ENCODE assay signal across 1 fruit fly cellular context in the genomic region with DNA sequence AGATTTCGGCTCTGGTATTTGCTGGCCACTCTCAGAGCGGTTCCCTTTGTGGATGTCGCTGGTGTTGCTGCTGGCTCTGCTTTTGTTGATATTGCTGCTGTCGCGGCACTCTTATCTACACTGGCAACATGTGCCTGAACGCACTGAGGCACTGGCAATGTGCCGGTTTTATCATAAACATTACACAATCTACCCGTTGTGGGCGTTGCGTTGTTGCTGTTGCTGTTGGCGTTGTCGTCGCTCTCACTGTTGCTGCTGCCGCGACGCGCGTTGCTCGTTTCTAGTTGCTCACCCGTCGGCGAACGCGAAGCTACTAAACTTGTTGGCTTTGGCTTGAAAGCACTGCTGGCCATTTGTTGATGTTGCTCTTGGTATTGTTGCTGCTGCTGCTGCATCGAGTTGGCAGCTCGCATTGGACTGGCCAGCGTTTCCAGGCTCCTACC.
A peak's percentile ranks its signal among the peaks of the same experiment; 100 is the strongest.
TF ChIP-seq lines count a peak whose summit lies in the region.

No protein-coding gene starts in this region.

TF ChIP-seq in whole organism, embryonic, 481 proteins besides CTCF, POLR2A, EP300 and RAD21 (continued from another document and continues in another):
- TF ChIP-seq dpn (GFP tag; optimal IDR thresholded peaks at IDR 0.05; lab: Kevin White, UChicago) = no peak
- no peak for TF ChIP-seq CG33213 (GFP tag; optimal IDR thresholded peaks at IDR 0.05; lab: Kevin White, UChicago)
- no peak for TF ChIP-seq phol (tag; optimal IDR thresholded peaks at IDR 0.05; lab: Kevin White, UChicago)
- no peak for TF ChIP-seq ind (GFP tag; optimal IDR thresholded peaks at IDR 0.05; lab: Kevin White, UChicago)
- no peak for TF ChIP-seq Drgx (GFP tag; IDR thresholded peaks at IDR 0.05; lab: Robert Waterston, UW)
- TF ChIP-seq Awh (GFP tag; IDR thresholded peaks at IDR 0.05; lab: Robert Waterston, UW) = peak; percentile 56; the same call in 1 of the 2 replicates
- TF ChIP-seq MBD-R2 (GFP tag; IDR thresholded peaks at IDR 0.05; lab: Robert Waterston, UW) = no peak
- no peak for TF ChIP-seq Gsc (GFP tag; IDR thresholded peaks at IDR 0.05; lab: Robert Waterston, UW)
- no peak for TF ChIP-seq mam (GFP tag; optimal IDR thresholded peaks at IDR 0.05; lab: Kevin White, UChicago)
- TF ChIP-seq fru (optimal IDR thresholded peaks at IDR 0.05; lab: Kevin White, UChicago) = no peak
- no peak for TF ChIP-seq Vsx1 (GFP tag; optimal IDR thresholded peaks at IDR 0.05; lab: Kevin White, UChicago)
- no peak for TF ChIP-seq CG1024 (GFP tag; IDR thresholded peaks at IDR 0.05; lab: Robert Waterston, UW)
- peak; percentile 16 for TF ChIP-seq CG15514 (GFP tag; optimal IDR thresholded peaks at IDR 0.05; lab: Kevin White, UChicago)
- TF ChIP-seq trem (tag; optimal IDR thresholded peaks at IDR 0.05; lab: Kevin White, UChicago) = peak; percentile 86
- no peak for TF ChIP-seq CrebB (tag; optimal IDR thresholded peaks at IDR 0.05; lab: Kevin White, UChicago)
- peak; percentile 61 for TF ChIP-seq CG13287 (GFP tag; IDR thresholded peaks at IDR 0.05; lab: Robert Waterston, UW; ENCODE audit: partially characterized antibody)
- no peak for TF ChIP-seq Sox102F (GFP tag; optimal IDR thresholded peaks at IDR 0.05; lab: Kevin White, UChicago)
- peak; percentile 73 for TF ChIP-seq Med (GFP tag; lab: Kevin White, UChicago)
- TF ChIP-seq eve (GFP tag; optimal IDR thresholded peaks at IDR 0.05; lab: Kevin White, UChicago) = no peak
- no peak for TF ChIP-seq C15 (GFP tag; IDR thresholded peaks at IDR 0.05; lab: Robert Waterston, UW)
- no peak for TF ChIP-seq CG9797 (GFP tag; optimal IDR thresholded peaks at IDR 0.05; lab: Kevin White, UChicago)
- no peak for TF ChIP-seq CG11560 (tag; IDR thresholded peaks at IDR 0.05; lab: Robert Waterston, UW)
- TF ChIP-seq Mad (GFP tag; optimal IDR thresholded peaks at IDR 0.05; lab: Kevin White, UChicago) = no peak
- TF ChIP-seq sisA (GFP tag; IDR thresholded peaks at IDR 0.05; lab: Robert Waterston, UW) = no peak
- TF ChIP-seq Gug (GFP tag; IDR thresholded peaks at IDR 0.05; lab: Robert Waterston, UW) = 0 out of 4 replicates have a peak, but pooled peaks have one; percentile 9
- no peak for TF ChIP-seq H15 (GFP tag; IDR thresholded peaks at IDR 0.05; lab: Robert Waterston, UW)
- no peak for TF ChIP-seq CG11093 (GFP tag; IDR thresholded peaks at IDR 0.05; lab: Robert Waterston, UW)
- TF ChIP-seq fd96Cb (tag; optimal IDR thresholded peaks at IDR 0.05; lab: Kevin White, UChicago) = no peak
- no peak for TF ChIP-seq Kr (GFP tag; optimal IDR thresholded peaks at IDR 0.05; lab: Kevin White, UChicago)
- TF ChIP-seq bab2 (GFP tag; optimal IDR thresholded peaks at IDR 0.05; lab: Kevin White, UChicago) = no peak
- no peak for TF ChIP-seq vfl (GFP tag; optimal IDR thresholded peaks at IDR 0.05; lab: Kevin White, UChicago)
- no peak for TF ChIP-seq Atf6 (GFP tag; IDR thresholded peaks at IDR 0.05; lab: Robert Waterston, UW)
- TF ChIP-seq otp (GFP tag; IDR thresholded peaks at IDR 0.05; lab: Robert Waterston, UW) = no peak
- TF ChIP-seq wdn (GFP tag; IDR thresholded peaks at IDR 0.05; lab: Robert Waterston, UW) = no peak
- TF ChIP-seq sc (optimal IDR thresholded peaks at IDR 0.05; lab: Kevin White, UChicago) = no peak
- no peak for TF ChIP-seq sc (GFP tag; optimal IDR thresholded peaks at IDR 0.05; lab: Kevin White, UChicago)
- no peak for TF ChIP-seq Ets65A (GFP tag; lab: Kevin White, UChicago)
- TF ChIP-seq CG7928 (GFP tag; optimal IDR thresholded peaks at IDR 0.05; lab: Kevin White, UChicago) = no peak
- no peak for TF ChIP-seq bcd (GFP tag; optimal IDR thresholded peaks at IDR 0.05; lab: Kevin White, UChicago)
- no peak for TF ChIP-seq NK7.1 (GFP tag; optimal IDR thresholded peaks at IDR 0.05; lab: Kevin White, UChicago)
- no peak for TF ChIP-seq ham (GFP tag; IDR thresholded peaks at IDR 0.05; lab: Robert Waterston, UW)
- no peak for TF ChIP-seq Ssrp (tag; optimal IDR thresholded peaks at IDR 0.05; lab: Kevin White, UChicago)
- TF ChIP-seq da (GFP tag; optimal IDR thresholded peaks at IDR 0.05; lab: Kevin White, UChicago) = no peak
- TF ChIP-seq CG7963 (GFP tag; IDR thresholded peaks at IDR 0.05; lab: Robert Waterston, UW; ENCODE audit: partially characterized antibody) = no peak
- TF ChIP-seq fu2 (GFP tag; optimal IDR thresholded peaks at IDR 0.05; lab: Kevin White, UChicago) = no peak
- TF ChIP-seq lola (GFP tag; optimal IDR thresholded peaks at IDR 0.05; lab: Kevin White, UChicago) = no peak
- no peak for TF ChIP-seq run (tag; optimal IDR thresholded peaks at IDR 0.05; lab: Kevin White, UChicago)
- peak; percentile 61 for TF ChIP-seq CG34376 (GFP tag; optimal IDR thresholded peaks at IDR 0.05; lab: Kevin White, UChicago)
- no peak for TF ChIP-seq tll (GFP tag; optimal IDR thresholded peaks at IDR 0.05; lab: Kevin White, UChicago)
- no peak; the same call in 2 of the 3 replicates for TF ChIP-seq CG11695 (GFP tag; IDR thresholded peaks at IDR 0.05; lab: Robert Waterston, UW)
- TF ChIP-seq CG14860 (GFP tag; IDR thresholded peaks at IDR 0.05; lab: Robert Waterston, UW; ENCODE audit: partially characterized antibody) = no peak
- TF ChIP-seq Sry-β (GFP tag; optimal IDR thresholded peaks at IDR 0.05; lab: Kevin White, UChicago) = no peak
- TF ChIP-seq CG10462 (GFP tag; optimal IDR thresholded peaks at IDR 0.05; lab: Kevin White, UChicago) = no peak
- no peak for TF ChIP-seq sens (GFP tag; lab: Kevin White, UChicago)
- peak; percentile 71 for TF ChIP-seq sd (tag; optimal IDR thresholded peaks at IDR 0.05; lab: Kevin White, UChicago)
- no peak for TF ChIP-seq HLH54F (GFP tag; optimal IDR thresholded peaks at IDR 0.05; lab: Kevin White, UChicago)
- TF ChIP-seq CG17912 (GFP tag; optimal IDR thresholded peaks at IDR 0.05; lab: Kevin White, UChicago) = no peak
- no peak for TF ChIP-seq CG4360 (GFP tag; IDR thresholded peaks at IDR 0.05; lab: Robert Waterston, UW)
- TF ChIP-seq CG8359 (GFP tag; optimal IDR thresholded peaks at IDR 0.05; lab: Kevin White, UChicago; ENCODE audit: borderline replicate concordance) = no peak
- no peak for TF ChIP-seq slp2 (GFP tag; optimal IDR thresholded peaks at IDR 0.05; lab: Kevin White, UChicago)
- no peak for TF ChIP-seq CG32767 (GFP tag; IDR thresholded peaks at IDR 0.05; lab: Robert Waterston, UW)
- TF ChIP-seq Nf-YC (tag; optimal IDR thresholded peaks at IDR 0.05; lab: Kevin White, UChicago) = peak; percentile 48
- TF ChIP-seq CG14965 (GFP tag; optimal IDR thresholded peaks at IDR 0.05; lab: Kevin White, UChicago; ENCODE audit: borderline replicate concordance) = no peak
- no peak for TF ChIP-seq tup (GFP tag; optimal IDR thresholded peaks at IDR 0.05; lab: Kevin White, UChicago)
- TF ChIP-seq knrl (GFP tag; IDR thresholded peaks at IDR 0.05; lab: Robert Waterston, UW; ENCODE audit: partially characterized antibody) = no peak
- TF ChIP-seq Dp (GFP tag; optimal IDR thresholded peaks at IDR 0.05; lab: Kevin White, UChicago) = no peak
- TF ChIP-seq Rx (GFP tag; IDR thresholded peaks at IDR 0.05; lab: Robert Waterston, UW) = no peak
- TF ChIP-seq Poxn (GFP tag; IDR thresholded peaks at IDR 0.05; lab: Robert Waterston, UW) = no peak
- TF ChIP-seq bsh (GFP tag; optimal IDR thresholded peaks at IDR 0.05; lab: Kevin White, UChicago) = no peak
- TF ChIP-seq CG2712 (tag; optimal IDR thresholded peaks at IDR 0.05; lab: Kevin White, UChicago) = peak; percentile 9
- TF ChIP-seq jigr1 (GFP tag; IDR thresholded peaks at IDR 0.05; lab: Robert Waterston, UW) = no peak
- no peak for TF ChIP-seq NfI (GFP tag; optimal IDR thresholded peaks at IDR 0.05; lab: Kevin White, UChicago)
- no peak for TF ChIP-seq Xrp1 (GFP tag; IDR thresholded peaks at IDR 0.05; lab: Robert Waterston, UW)
- TF ChIP-seq CG6683 (GFP tag; optimal IDR thresholded peaks at IDR 0.05; lab: Kevin White, UChicago) = no peak
- no peak for TF ChIP-seq Bdp1 (GFP tag; optimal IDR thresholded peaks at IDR 0.05; lab: Kevin White, UChicago)
- TF ChIP-seq CG3995 (GFP tag; optimal IDR thresholded peaks at IDR 0.05; lab: Kevin White, UChicago) = no peak
- TF ChIP-seq bowl (GFP tag; IDR thresholded peaks at IDR 0.05; lab: Robert Waterston, UW) = no peak
- no peak for TF ChIP-seq MESR4 (GFP tag; optimal IDR thresholded peaks at IDR 0.05; lab: Kevin White, UChicago)
- no peak for TF ChIP-seq CG17829 (tag; optimal IDR thresholded peaks at IDR 0.05; lab: Kevin White, UChicago)
- no peak for TF ChIP-seq CG10959 (GFP tag; IDR thresholded peaks at IDR 0.05; lab: Robert Waterston, UW)
- TF ChIP-seq az2 (GFP tag; optimal IDR thresholded peaks at IDR 0.05; lab: Kevin White, UChicago) = no peak
- TF ChIP-seq CG7987 (GFP tag; optimal IDR thresholded peaks at IDR 0.05; lab: Kevin White, UChicago) = no peak
- TF ChIP-seq Hey (tag; optimal IDR thresholded peaks at IDR 0.05; lab: Kevin White, UChicago) = no peak
- peak; percentile 74 for TF ChIP-seq CG3838 (GFP tag; optimal IDR thresholded peaks at IDR 0.05; lab: Kevin White, UChicago)
- TF ChIP-seq ftz-f1 (GFP tag; optimal IDR thresholded peaks at IDR 0.05; lab: Kevin White, UChicago) = no peak
- TF ChIP-seq chif (GFP tag; optimal IDR thresholded peaks at IDR 0.05; lab: Kevin White, UChicago) = no peak
- TF ChIP-seq CG17361 (GFP tag; IDR thresholded peaks at IDR 0.05; lab: Robert Waterston, UW) = no peak
- TF ChIP-seq CG43689 (GFP tag; IDR thresholded peaks at IDR 0.05; lab: Robert Waterston, UW) = no peak
- TF ChIP-seq D (optimal IDR thresholded peaks at IDR 0.05; lab: Kevin White, UChicago) = no peak
- TF ChIP-seq D (GFP tag; optimal IDR thresholded peaks at IDR 0.05; lab: Kevin White, UChicago) = no peak
- no peak for TF ChIP-seq CG18619 (GFP tag; optimal IDR thresholded peaks at IDR 0.05; lab: Kevin White, UChicago)
- no peak for TF ChIP-seq Lpt (GFP tag; optimal IDR thresholded peaks at IDR 0.05; lab: Kevin White, UChicago)
- TF ChIP-seq Ada2b (GFP tag; IDR thresholded peaks at IDR 0.05; lab: Robert Waterston, UW) = no peak
- no peak for TF ChIP-seq pb (GFP tag; optimal IDR thresholded peaks at IDR 0.05; lab: Kevin White, UChicago)
- TF ChIP-seq pnt (GFP tag; optimal IDR thresholded peaks at IDR 0.05; lab: Kevin White, UChicago) = no peak
- TF ChIP-seq HHEX (GFP tag; optimal IDR thresholded peaks at IDR 0.05; lab: Kevin White, UChicago) = no peak
- no peak for TF ChIP-seq Dbx (GFP tag; IDR thresholded peaks at IDR 0.05; lab: Robert Waterston, UW)
- TF ChIP-seq CG3407 (GFP tag; optimal IDR thresholded peaks at IDR 0.05; lab: Kevin White, UChicago) = no peak
- TF ChIP-seq Adf1 (GFP tag; IDR thresholded peaks at IDR 0.05; lab: Robert Waterston, UW) = peak; percentile 84
- TF ChIP-seq CG10366 (GFP tag; IDR thresholded peaks at IDR 0.05; lab: Robert Waterston, UW) = no peak
- TF ChIP-seq corto (GFP tag; optimal IDR thresholded peaks at IDR 0.05; lab: Kevin White, UChicago) = no peak
- TF ChIP-seq CG2875 (GFP tag; optimal IDR thresholded peaks at IDR 0.05; lab: Kevin White, UChicago) = no peak
- TF ChIP-seq CG4707 (GFP tag; optimal IDR thresholded peaks at IDR 0.05; lab: Kevin White, UChicago) = no peak
- no peak for TF ChIP-seq CG18262 (tag; optimal IDR thresholded peaks at IDR 0.05; lab: Kevin White, UChicago)
- no peak for TF ChIP-seq CG7357 (GFP tag; IDR thresholded peaks at IDR 0.05; lab: Robert Waterston, UW)
- no peak for TF ChIP-seq pfk (GFP tag; optimal IDR thresholded peaks at IDR 0.05; lab: Kevin White, UChicago)
- TF ChIP-seq CG6765 (GFP tag; optimal IDR thresholded peaks at IDR 0.05; lab: Kevin White, UChicago) = no peak
- TF ChIP-seq crp (GFP tag; optimal IDR thresholded peaks at IDR 0.05; lab: Kevin White, UChicago) = no peak
- no peak for TF ChIP-seq CG16779 (GFP tag; IDR thresholded peaks at IDR 0.05; lab: Robert Waterston, UW)
- TF ChIP-seq CG6689 (GFP tag; IDR thresholded peaks at IDR 0.05; lab: Robert Waterston, UW) = no peak
- no peak for TF ChIP-seq sima (GFP tag; optimal IDR thresholded peaks at IDR 0.05; lab: Kevin White, UChicago)
- no peak for TF ChIP-seq NC2β (GFP tag; optimal IDR thresholded peaks at IDR 0.05; lab: Kevin White, UChicago)
- TF ChIP-seq Bgb (GFP tag; IDR thresholded peaks at IDR 0.05; lab: Robert Waterston, UW; ENCODE audit: partially characterized antibody) = peak; percentile 59
- no peak for TF ChIP-seq Tbp (GFP tag; optimal IDR thresholded peaks at IDR 0.05; lab: Kevin White, UChicago)
- peak; percentile 11 to 44 for TF ChIP-seq Trl (optimal IDR thresholded peaks at IDR 0.05; lab: Kevin White, UChicago)
- no peak for TF ChIP-seq Trl (GFP tag; optimal IDR thresholded peaks at IDR 0.05; lab: Kevin White, UChicago)
- no peak for TF ChIP-seq tgo (GFP tag; IDR thresholded peaks at IDR 0.05; lab: Robert Waterston, UW)
- TF ChIP-seq Usf (GFP tag; optimal IDR thresholded peaks at IDR 0.05; lab: Kevin White, UChicago) = no peak
- TF ChIP-seq Optix (GFP tag; IDR thresholded peaks at IDR 0.05; lab: Robert Waterston, UW) = no peak
- peak; percentile 62 for TF ChIP-seq lab (GFP tag; optimal IDR thresholded peaks at IDR 0.05; lab: Kevin White, UChicago)
- no peak for TF ChIP-seq pum (GFP tag; optimal IDR thresholded peaks at IDR 0.05; lab: Kevin White, UChicago)
- TF ChIP-seq Dfd (GFP tag; optimal IDR thresholded peaks at IDR 0.05; lab: Kevin White, UChicago) = no peak
- no peak for TF ChIP-seq hb (GFP tag; IDR thresholded peaks at IDR 0.05; lab: Robert Waterston, UW; ENCODE audit: partially characterized antibody)
- no peak for TF ChIP-seq Atf3 (GFP tag; optimal IDR thresholded peaks at IDR 0.05; lab: Kevin White, UChicago)
- TF ChIP-seq CG16815 (GFP tag; optimal IDR thresholded peaks at IDR 0.05; lab: Kevin White, UChicago) = no peak
- TF ChIP-seq gt (GFP tag; IDR thresholded peaks at IDR 0.05; lab: Robert Waterston, UW) = no peak
- TF ChIP-seq CG5245 (GFP tag; optimal IDR thresholded peaks at IDR 0.05; lab: Kevin White, UChicago) = no peak
- no peak for TF ChIP-seq CG10274 (GFP tag; optimal IDR thresholded peaks at IDR 0.05; lab: Kevin White, UChicago)
- peak; percentile 44; the same call in 1 of the 3 replicates for TF ChIP-seq Opbp (GFP tag; IDR thresholded peaks at IDR 0.05; lab: Robert Waterston, UW; ENCODE audit: partially characterized antibody)
- TF ChIP-seq mirr (GFP tag; optimal IDR thresholded peaks at IDR 0.05; lab: Kevin White, UChicago) = peak; percentile 49
- TF ChIP-seq CG11456 (GFP tag; IDR thresholded peaks at IDR 0.05; lab: Robert Waterston, UW) = no peak
- TF ChIP-seq CG30020 (tag; optimal IDR thresholded peaks at IDR 0.05; lab: Kevin White, UChicago) = no peak
- no peak for TF ChIP-seq Camta (GFP tag; optimal IDR thresholded peaks at IDR 0.05; lab: Kevin White, UChicago)
- no peak for TF ChIP-seq CG4282 (GFP tag; optimal IDR thresholded peaks at IDR 0.05; lab: Kevin White, UChicago)
- TF ChIP-seq CG13775 (GFP tag; optimal IDR thresholded peaks at IDR 0.05; lab: Kevin White, UChicago) = no peak
